Fruit fly (Drosophila melanogaster): ENCODE measurements around the gene CG14926.

Gene CG14926

DNA sequence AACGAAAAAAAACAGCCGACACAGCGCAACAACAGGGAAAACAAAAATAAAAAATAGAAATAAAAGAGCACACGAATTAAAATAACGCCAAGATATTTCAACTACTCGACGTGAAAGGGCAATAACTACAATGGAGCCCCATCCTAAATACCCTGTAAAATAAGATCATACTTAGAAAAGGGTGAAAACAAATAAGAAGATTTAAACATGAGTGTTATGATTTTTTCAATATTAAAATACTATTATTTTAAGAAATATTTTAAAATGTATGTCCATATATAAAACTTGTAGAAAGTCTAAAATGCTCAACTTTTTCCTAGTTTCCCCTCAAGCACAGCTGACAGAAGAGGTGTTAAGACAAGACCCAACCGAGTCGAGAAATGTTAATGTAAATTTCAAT is 2.2 kb downstream of the CG14926 start (continued):
- TF ChIP-seq run (tag; optimal IDR thresholded peaks at IDR 0.05) (no peak), CG2712 (tag; optimal IDR thresholded peaks at IDR 0.05) (peak; percentile 65), HLH3B (GFP tag; IDR thresholded peaks at IDR 0.05) (0 out of 2 replicates have a peak, but pooled peaks have one; percentile 23), D19A (tag; optimal IDR thresholded peaks at IDR 0.05) (peak; percentile 61), gsb-n (tag; optimal IDR thresholded peaks at IDR 0.05) (peak; percentile 68), dysf (GFP tag; IDR thresholded peaks at IDR 0.05) (peak; percentile 32; the same call in 1 of the 3 replicates), knrl (GFP tag; IDR thresholded peaks at IDR 0.05; ENCODE audit: partially characterized antibody) (no peak), Dek (tag; optimal IDR thresholded peaks at IDR 0.05) (no peak), esg (GFP tag; conservative IDR thresholded peaks at IDR 0.05) (no peak), CG10267 (tag; optimal IDR thresholded peaks at IDR 0.05) (peak; percentile 33), CG9727 (GFP tag; optimal IDR thresholded peaks at IDR 0.05) (peak; percentile 17), Ets97D (GFP tag; optimal IDR thresholded peaks at IDR 0.05) (no peak), CG17829 (tag; optimal IDR thresholded peaks at IDR 0.05) (peak; percentile 36), CG11695 (GFP tag; IDR thresholded peaks at IDR 0.05) (0 out of 3 replicates have a peak, but pooled peaks have one; percentile 17), CG1603 (tag; optimal IDR thresholded peaks at IDR 0.05) (no peak), CG7556 (GFP tag; optimal IDR thresholded peaks at IDR 0.05) (peak; percentile 4), sens (GFP tag) (no peak), CG13424 (tag; optimal IDR thresholded peaks at IDR 0.05) (peak; percentile 12), Asciz (GFP tag; optimal IDR thresholded peaks at IDR 0.05) (peak; percentile 27), Sox102F (GFP tag; optimal IDR thresholded peaks at IDR 0.05) (peak; percentile 63), zfh1 (GFP tag; IDR thresholded peaks at IDR 0.05) (peak; percentile 62; the same call in 1 of the 3 replicates), ftz-f1 (GFP tag; optimal IDR thresholded peaks at IDR 0.05) (no peak), nerfin-2 (GFP tag; IDR thresholded peaks at IDR 0.05; ENCODE audit: partially characterized antibody) (no peak), H15 (GFP tag; IDR thresholded peaks at IDR 0.05) (no peak), Ssrp (tag; optimal IDR thresholded peaks at IDR 0.05) (peak; percentile 29), Xrp1 (GFP tag; IDR thresholded peaks at IDR 0.05) (peak; percentile 56; the same call in 1 of the 2 replicates), CG4282 (GFP tag; optimal IDR thresholded peaks at IDR 0.05) (no peak), phol (tag; optimal IDR thresholded peaks at IDR 0.05) (peak; percentile 58), Deaf1 (tag; optimal IDR thresholded peaks at IDR 0.05) (no peak), CG17361 (GFP tag; IDR thresholded peaks at IDR 0.05) (0 out of 3 replicates have a peak, but pooled peaks have one; percentile 39), CG18619 (GFP tag; optimal IDR thresholded peaks at IDR 0.05) (no peak), CG3407 (GFP tag; optimal IDR thresholded peaks at IDR 0.05) (peak; percentile 27), pan (optimal IDR thresholded peaks at IDR 0.05) (no peak), pan (GFP tag; optimal IDR thresholded peaks at IDR 0.05 in 1 of 2, IDR thresholded peaks at IDR 0.05 in 1 of 2) (no peak), lab (GFP tag; optimal IDR thresholded peaks at IDR 0.05) (peak; percentile 13), gem (tag; optimal IDR thresholded peaks at IDR 0.05) (peak; percentile 73), sr (GFP tag; IDR thresholded peaks at IDR 0.05) (no peak), jing (GFP tag; optimal IDR thresholded peaks at IDR 0.05) (no peak), CG5245 (GFP tag; optimal IDR thresholded peaks at IDR 0.05) (no peak), ATbp (GFP tag; optimal IDR thresholded peaks at IDR 0.05) (peak; percentile 2), CG15601 (tag; optimal IDR thresholded peaks at IDR 0.05) (peak; percentile 23), CG7839 (tag; optimal IDR thresholded peaks at IDR 0.05) (peak; percentile 45), TFAM (GFP tag; optimal IDR thresholded peaks at IDR 0.05) (no peak), CG8388 (GFP tag; optimal IDR thresholded peaks at IDR 0.05) (peak; percentile 51), Oli (tag; optimal IDR thresholded peaks at IDR 0.05) (peak; percentile 40)
